Worm (Caenorhabditis elegans): ENCODE measurements around the gene F11C7.7.
A peak's percentile ranks its signal among the peaks of the same experiment; 100 is the strongest.

Gene F11C7.7

DNA sequence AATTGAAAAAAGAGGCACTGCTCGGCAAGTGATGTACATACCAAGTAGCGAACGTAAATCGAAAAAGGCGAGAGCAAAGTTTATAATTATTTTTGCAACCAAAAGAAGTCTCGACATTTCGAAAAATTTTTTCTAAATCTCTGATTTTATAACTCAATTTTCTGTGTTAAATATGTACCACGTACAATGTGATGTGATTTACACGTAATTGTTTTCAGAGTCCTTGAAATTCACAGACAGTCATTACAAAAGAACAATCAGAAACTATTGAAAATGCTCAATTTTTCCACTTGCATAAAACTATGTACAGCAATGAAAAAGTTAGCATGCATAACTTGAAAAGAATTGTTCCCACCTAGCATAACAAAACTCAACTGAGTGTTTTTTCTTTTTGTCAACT is 4.7 kb downstream of the F11C7.7 start:
- no peak for TF ChIP-seq pqm-1 (tag; optimal IDR thresholded peaks at IDR 0.05)
- TF ChIP-seq set-16 (GFP tag; IDR thresholded peaks at IDR 0.05): no peak
- peak in 1 of 2 experiments; percentile 91 for TF ChIP-seq unc-62 (GFP tag; optimal IDR thresholded peaks at IDR 0.05 in 1 of 2)
- TF ChIP-seq unc-62 (tag; optimal IDR thresholded peaks at IDR 0.05): no peak
- TF ChIP-seq nhr-11 (tag; optimal IDR thresholded peaks at IDR 0.05): no peak

DNA sequence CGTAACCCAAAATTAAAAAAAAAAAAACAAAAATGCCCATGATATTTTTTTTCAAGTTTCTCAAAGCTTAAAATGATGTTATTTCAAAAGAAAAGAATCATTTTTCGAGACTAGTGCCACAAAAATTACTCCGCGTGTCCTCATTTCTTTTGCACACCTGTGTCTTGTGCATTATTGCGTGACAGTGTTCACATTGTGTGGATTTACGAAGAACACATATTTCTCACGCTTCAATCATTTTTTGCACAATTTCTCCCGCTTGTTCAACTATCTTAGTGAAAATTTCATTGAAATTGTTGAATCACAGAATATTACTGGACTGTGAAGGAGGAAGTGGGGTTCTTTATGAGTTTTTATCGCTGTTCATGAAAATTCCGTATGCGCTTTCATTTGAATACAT is 10.5 kb downstream of the F11C7.7 start:
- TF ChIP-seq nhr-25 (tag; optimal IDR thresholded peaks at IDR 0.05; ENCODE audit: borderline replicate concordance, insufficient read depth) (no peak), dmd-6 (GFP tag; IDR thresholded peaks at IDR 0.05) (no peak), ceh-20 (GFP tag; IDR thresholded peaks at IDR 0.05) (no peak), mes-2 (tag; optimal IDR thresholded peaks at IDR 0.05; ENCODE audit: poor library complexity, severe bottlenecking) (peak; percentile 7), R02D3.7 (tag; optimal IDR thresholded peaks at IDR 0.05) (peak; percentile 59), snpc-4 (tag; optimal IDR thresholded peaks at IDR 0.05) (no peak), hif-1 (tag; optimal IDR thresholded peaks at IDR 0.05) (no peak), hlh-30 (tag; optimal IDR thresholded peaks at IDR 0.05; ENCODE audit: insufficient read depth) (peak; percentile 1), dmd-9 (GFP tag; IDR thresholded peaks at IDR 0.05) (no peak), lim-7 (GFP tag; IDR thresholded peaks at IDR 0.05) (no peak), egl-43 (GFP tag; IDR thresholded peaks at IDR 0.05) (no peak), aha-1 (tag) (no peak)

DNA sequence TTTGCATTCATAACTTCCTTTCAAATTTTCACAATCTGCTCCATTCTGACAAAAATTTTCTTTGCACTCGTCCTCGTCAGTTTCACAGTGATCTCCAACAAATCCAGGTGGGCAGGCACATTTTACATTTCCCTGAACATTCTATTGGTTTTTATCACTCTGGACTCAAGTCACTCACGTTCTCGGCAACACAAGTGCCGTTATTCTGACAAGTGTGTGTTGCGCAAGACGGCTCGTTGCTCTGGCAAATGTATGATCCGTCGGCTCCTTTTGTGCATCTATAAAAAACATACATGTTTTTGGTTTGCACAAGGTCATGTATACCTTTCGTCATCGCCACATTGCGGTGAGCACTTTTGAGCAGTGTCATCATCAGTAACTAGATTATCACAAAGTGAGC is 14.2 kb downstream of the F11C7.7 start:
- peak in 1 of 2 experiments; percentile 10 for TF ChIP-seq unc-62 (GFP tag; optimal IDR thresholded peaks at IDR 0.05 in 1 of 2)
- TF ChIP-seq unc-62 (tag; optimal IDR thresholded peaks at IDR 0.05): no peak
- TF ChIP-seq ceh-62 (tag; optimal IDR thresholded peaks at IDR 0.05): no peak

DNA sequence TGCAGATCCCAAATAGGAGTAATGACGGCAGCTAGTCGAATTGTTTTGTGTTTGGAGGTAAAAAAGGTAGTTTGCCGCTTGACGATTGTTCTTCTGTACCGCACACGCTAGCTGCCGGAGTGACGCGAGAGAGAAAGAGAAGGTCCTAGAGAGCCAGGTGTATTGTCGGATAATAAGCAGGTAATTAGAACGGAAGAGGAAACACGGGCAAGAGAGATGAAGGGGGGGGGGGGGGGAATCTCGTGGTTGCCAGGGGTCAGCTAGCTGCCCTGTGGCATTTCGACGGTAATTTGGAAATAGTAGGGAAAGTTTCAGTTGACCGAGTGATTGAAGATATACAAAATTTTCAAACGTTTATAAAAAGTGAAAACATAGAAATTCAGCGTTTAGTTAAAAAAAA is 15.5 kb downstream of the F11C7.7 start, which contains the start of gene crb-1:
crb-1 (minus strand) TSS at position 147 of the 400 bp plus-strand sequence.
- no peak for TF ChIP-seq F10B5.3 (tag; optimal IDR thresholded peaks at IDR 0.05)
- TF ChIP-seq F49E8.2 (tag; optimal IDR thresholded peaks at IDR 0.05; ENCODE audit: borderline replicate concordance): no peak
- TF ChIP-seq zfp-2 (tag; optimal IDR thresholded peaks at IDR 0.05): no peak
- no peak for TF ChIP-seq ZK337.2 (GFP tag; IDR thresholded peaks at IDR 0.05)
- TF ChIP-seq lsy-2 (tag; optimal IDR thresholded peaks at IDR 0.05): no peak
- TF ChIP-seq ces-1 (GFP tag; optimal IDR thresholded peaks at IDR 0.05): no peak
- TF ChIP-seq rbr-2 (tag; optimal IDR thresholded peaks at IDR 0.05): no peak
- no peak for TF ChIP-seq unc-130 (GFP tag; optimal IDR thresholded peaks at IDR 0.05)
- no peak for TF ChIP-seq lim-7 (GFP tag; IDR thresholded peaks at IDR 0.05)
- TF ChIP-seq cey-2 (tag; optimal IDR thresholded peaks at IDR 0.05; ENCODE audit: borderline replicate concordance, insufficient read depth): no peak
- no peak for TF ChIP-seq D1046.2 (GFP tag; IDR thresholded peaks at IDR 0.05)

DNA sequence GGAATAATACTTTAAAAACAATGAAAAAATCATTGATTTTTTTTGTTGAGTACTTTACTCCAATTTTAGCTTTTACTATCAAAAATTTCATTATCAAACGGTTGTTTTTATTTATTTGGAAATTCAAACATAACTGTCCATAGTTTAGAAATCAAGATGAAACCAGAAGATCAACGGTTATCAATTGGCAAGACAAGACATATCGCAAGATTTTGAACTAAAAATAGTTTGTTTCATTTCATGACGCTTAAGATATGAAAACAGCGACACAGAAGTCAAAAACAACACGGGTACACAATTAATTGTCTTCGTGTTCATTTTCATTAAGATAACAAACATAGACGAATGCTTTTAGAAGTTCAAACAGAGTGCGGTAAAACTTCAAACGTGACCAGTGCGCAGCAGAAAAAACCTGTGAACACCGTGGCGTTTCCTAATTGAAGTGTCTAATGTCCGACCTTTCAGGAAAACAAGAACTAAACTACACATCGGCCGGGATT is 19.2 kb downstream of the F11C7.7 start:
- TF ChIP-seq aha-1 (tag) (peak; percentile 17), spr-3 (GFP tag; optimal IDR thresholded peaks at IDR 0.05) (no peak), hlh-30 (tag; optimal IDR thresholded peaks at IDR 0.05; ENCODE audit: insufficient read depth) (peak; percentile 16), spr-1 (tag; optimal IDR thresholded peaks at IDR 0.05) (no peak), nhr-28 (tag; optimal IDR thresholded peaks at IDR 0.05) (peak; percentile 16)

Measured in whole organism, L4 larva.